Worm (Caenorhabditis elegans): ENCODE measurements around the gene spin-2.

The spin-2 gene

ce11 chrIV:13085675-13086074 lies 1.1 kb upstream of the spin-2 start:
- TF ChIP-seq sox-4 (tag; optimal IDR thresholded peaks at IDR 0.05) (no peak), elt-2 (tag; optimal IDR thresholded peaks at IDR 0.05) (no peak), egl-27 (tag; optimal IDR thresholded peaks at IDR 0.05) (no peak), lin-35 (GFP tag; optimal IDR thresholded peaks at IDR 0.05) (no peak), xbp-1 (tag; optimal IDR thresholded peaks at IDR 0.05) (no peak), hpl-2 (GFP tag; optimal IDR thresholded peaks at IDR 0.05) (no peak), lin-13 (GFP tag; optimal IDR thresholded peaks at IDR 0.05) (no peak), ztf-11 (tag; optimal IDR thresholded peaks at IDR 0.05) (no peak), ceh-63 (GFP tag; optimal IDR thresholded peaks at IDR 0.05) (no peak), hlh-17 (GFP tag; optimal IDR thresholded peaks at IDR 0.05; ENCODE audit: borderline replicate concordance) (no peak), C16A3.4 (tag; optimal IDR thresholded peaks at IDR 0.05) (no peak), ceh-8 (GFP tag; optimal IDR thresholded peaks at IDR 0.05) (no peak), nhr-47 (tag; optimal IDR thresholded peaks at IDR 0.05) (no peak), unc-30 (tag; optimal IDR thresholded peaks at IDR 0.05) (no peak), mab-9 (GFP tag; IDR thresholded peaks at IDR 0.05) (no peak), mdl-1 (tag; optimal IDR thresholded peaks at IDR 0.05) (no peak), ets-5 (GFP tag; IDR thresholded peaks at IDR 0.05) (no peak), alr-1 (tag; optimal IDR thresholded peaks at IDR 0.05; ENCODE audit: borderline replicate concordance) (no peak), zip-4 (GFP tag; optimal IDR thresholded peaks at IDR 0.05) (no peak), fkh-4 (tag; optimal IDR thresholded peaks at IDR 0.05; ENCODE audit: borderline replicate concordance) (no peak)

- TF ChIP-seq hlh-4 (tag; optimal IDR thresholded peaks at IDR 0.05): no peak
- no peak for TF ChIP-seq zag-1 (tag; optimal IDR thresholded peaks at IDR 0.05)
- no peak for TF ChIP-seq ces-1 (GFP tag; optimal IDR thresholded peaks at IDR 0.05)
- TF ChIP-seq ama-1 (optimal IDR thresholded peaks at IDR 0.05): no peak
- TF ChIP-seq elt-2 (tag; optimal IDR thresholded peaks at IDR 0.05): no peak
- no peak for TF ChIP-seq nhr-71 (tag; optimal IDR thresholded peaks at IDR 0.05)
- TF ChIP-seq zip-4 (GFP tag; optimal IDR thresholded peaks at IDR 0.05): no peak
- TF ChIP-seq unc-62 (GFP tag; optimal IDR thresholded peaks at IDR 0.05): no peak
- TF ChIP-seq sptf-1 (tag; optimal IDR thresholded peaks at IDR 0.05): no peak
- no peak for TF ChIP-seq tlp-1 (tag; optimal IDR thresholded peaks at IDR 0.05)
Observed at ce11 chrIV:13089671-13090242, 3.0 kb downstream of the spin-2 start.

- TF ChIP-seq nhr-77 (tag; optimal IDR thresholded peaks at IDR 0.05) (no peak), ceh-88 (GFP tag; IDR thresholded peaks at IDR 0.05) (no peak), ceh-63 (GFP tag; optimal IDR thresholded peaks at IDR 0.05) (no peak), swsn-7 (tag; optimal IDR thresholded peaks at IDR 0.05) (no peak), nhr-12 (tag; optimal IDR thresholded peaks at IDR 0.05) (no peak), fkh-10 (GFP tag; optimal IDR thresholded peaks at IDR 0.05) (no peak), nhr-47 (tag; optimal IDR thresholded peaks at IDR 0.05) (no peak), sptf-1 (tag; optimal IDR thresholded peaks at IDR 0.05) (no peak), ztf-11 (tag; optimal IDR thresholded peaks at IDR 0.05) (no peak), mdl-1 (tag; optimal IDR thresholded peaks at IDR 0.05) (no peak), nhr-76 (tag; optimal IDR thresholded peaks at IDR 0.05) (no peak), elt-3 (tag; optimal IDR thresholded peaks at IDR 0.05) (no peak), isw-1 (GFP tag; IDR thresholded peaks at IDR 0.05) (no peak), efl-1 (optimal IDR thresholded peaks at IDR 0.05) (no peak), efl-1 (GFP tag; optimal IDR thresholded peaks at IDR 0.05 in 1 of 2) (no peak), hlh-4 (tag; optimal IDR thresholded peaks at IDR 0.05) (no peak), ets-5 (GFP tag; IDR thresholded peaks at IDR 0.05) (no peak), nhr-85 (tag) (no peak)
Observed at ce11 chrIV:13090967-13091366, 4.2 kb downstream of the spin-2 start, which contains the start of gene col-132. col-132 (minus strand) TSS chrIV:13091067.

Measured in whole organism, L1 larva.